Fruit fly (Drosophila melanogaster) whole organism: ENCODE data around the gene CG33665.

ENCODE experiments used
- Dll ChIP-seq: fragments of >200 bp; optimal IDR thresholded peaks from 2 replicates; lab custom pipeline; 2017
- psq ChIP-seq: fragments of >200 bp; optimal IDR thresholded peaks from 2 replicates; lab custom pipeline; 2017
- usp ChIP-seq: fragments of >200 bp; optimal IDR thresholded peaks from 2 replicates; lab custom pipeline; 2017; ENCODE audit warnings: missing biosample characterization, missing genetic modification characterization, mixed read lengths

DNA sequence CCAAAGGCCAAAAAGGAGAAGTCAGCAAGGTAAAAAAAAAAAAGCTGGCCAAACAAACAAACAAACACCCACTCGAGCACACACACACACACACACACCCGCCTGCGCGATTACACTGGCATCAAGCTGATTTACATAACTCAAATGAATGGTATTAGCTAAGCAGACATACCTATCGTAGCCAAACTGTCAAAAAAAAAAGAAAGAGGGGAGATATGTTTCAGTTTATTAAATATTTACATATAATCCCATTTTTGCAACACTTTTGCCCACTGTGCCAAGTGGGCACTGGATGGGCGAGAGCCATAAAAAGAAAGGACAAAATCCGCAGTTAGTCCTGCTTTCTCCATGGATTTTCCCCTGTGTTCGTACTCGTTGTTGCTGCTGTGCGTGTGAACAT lies 39.2 kb downstream of the CG33665 start:
- TF ChIP-seq psq (lab: Kevin White, UChicago) = no peak
- TF ChIP-seq usp = no peak
- TF ChIP-seq Dll (lab: Kevin White, UChicago) = no peak
